Fruit fly (Drosophila melanogaster) whole organism, pupa: ENCODE measurements around the gene CG13937.

Source experiments
- CG12605 ChIP-seq: fragments of 200-800 bp; sonication (Bioruptor generic); IDR thresholded peaks from 2 replicates; pipeline ENCODE4 v1.3.6; 2022; ENCODE audit warnings: missing biosample characterization, missing genetic modification characterization
- CG13204 ChIP-seq: fragments of 200-800 bp; sonication (Bioruptor generic); optimal IDR thresholded peaks from 2 replicates; lab custom pipeline; 2018; ENCODE audit warnings: missing biosample characterization, mild to moderate bottlenecking, missing genetic modification characterization, moderate library complexity
- CG15710 ChIP-seq: fragments of 200-800 bp; sonication (Bioruptor generic); optimal IDR thresholded peaks from 2 replicates; lab custom pipeline; 2018; ENCODE audit warnings: missing biosample characterization, mild to moderate bottlenecking, missing genetic modification characterization, moderate library complexity
- CG17806 ChIP-seq: fragments of 200-800 bp; sonication (Bioruptor generic); optimal IDR thresholded peaks from 2 replicates; lab custom pipeline; 2018; ENCODE audit warnings: missing biosample characterization, mild to moderate bottlenecking, missing genetic modification characterization, moderate library complexity
- CG34367 ChIP-seq: fragments of 200-800 bp; sonication (Bioruptor generic); optimal IDR thresholded peaks from 2 replicates; lab custom pipeline; 2018; ENCODE audit warnings: missing biosample characterization, mild to moderate bottlenecking, missing genetic modification characterization
- CG8301 ChIP-seq: fragments of 200-800 bp; sonication (Bioruptor generic); optimal IDR thresholded peaks from 2 replicates; lab custom pipeline; 2018; ENCODE audit warnings: missing biosample characterization, mild to moderate bottlenecking, missing genetic modification characterization
- D1 ChIP-seq: fragments of 200-800 bp; sonication (Bioruptor generic); optimal IDR thresholded peaks from 2 replicates; lab custom pipeline; 2018; ENCODE audit warnings: missing biosample characterization, mild to moderate bottlenecking, missing genetic modification characterization, moderate library complexity
- fd96Ca ChIP-seq: fragments of 200-800 bp; sonication (Bioruptor generic); IDR thresholded peaks from 3 replicates; pipeline ENCODE4 v1.3.6; 2022; ENCODE audit warnings: missing biosample characterization, missing genetic modification characterization
- gl ChIP-seq: fragments of 200-800 bp; sonication (Bioruptor generic); optimal IDR thresholded peaks from 2 replicates; lab custom pipeline; 2018; ENCODE audit warnings: missing biosample characterization, mild to moderate bottlenecking, missing genetic modification characterization
- rn ChIP-seq: fragments of 200-800 bp; sonication (Bioruptor generic); IDR thresholded peaks from 2 replicates; pipeline ENCODE4 v1.3.6; 2022; ENCODE audit warnings: missing biosample characterization, missing genetic modification characterization

DNA sequence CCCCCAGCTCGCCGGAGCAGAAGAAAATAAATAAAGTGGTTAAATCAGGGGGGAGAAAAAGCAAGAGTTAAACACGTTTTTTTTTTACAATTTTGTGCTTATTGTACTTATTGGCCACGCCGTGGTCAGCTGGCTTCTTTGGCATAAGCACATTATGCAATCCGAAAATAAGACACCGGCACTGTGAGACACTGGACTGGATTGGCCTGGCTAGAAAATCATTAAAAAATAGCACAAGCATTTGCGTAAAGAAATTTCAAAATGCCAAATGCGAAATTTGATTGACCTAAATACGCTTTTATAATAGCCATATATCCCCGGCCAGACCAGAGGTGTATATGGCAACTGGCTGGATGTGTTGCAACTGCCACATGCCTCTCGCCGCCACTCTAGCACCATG is 21.6 kb upstream of the CG13937 start:
- no peak for TF ChIP-seq rn (GFP tag; lab: Robert Waterston, UW)
- no peak for TF ChIP-seq CG17806 (tag; lab: Kevin White, UChicago)
- no peak for TF ChIP-seq CG34367 (tag; lab: Kevin White, UChicago)
- TF ChIP-seq CG12605 (GFP tag; lab: Robert Waterston, UW): no peak
- TF ChIP-seq D1: no peak
- TF ChIP-seq CG13204 (GFP tag; lab: Kevin White, UChicago): no peak
- TF ChIP-seq CG8301 (tag; lab: Kevin White, UChicago): no peak
- no peak for TF ChIP-seq gl (tag; lab: Kevin White, UChicago)
- TF ChIP-seq fd96Ca (GFP tag; lab: Robert Waterston, UW): 0 out of 3 replicates have a peak, but pooled peaks have one; percentile 16
- TF ChIP-seq CG15710 (tag; lab: Kevin White, UChicago): no peak
